Worm (Caenorhabditis elegans): ENCODE measurements around the gene cyp-44A1.

Gene cyp-44A1

DNA sequence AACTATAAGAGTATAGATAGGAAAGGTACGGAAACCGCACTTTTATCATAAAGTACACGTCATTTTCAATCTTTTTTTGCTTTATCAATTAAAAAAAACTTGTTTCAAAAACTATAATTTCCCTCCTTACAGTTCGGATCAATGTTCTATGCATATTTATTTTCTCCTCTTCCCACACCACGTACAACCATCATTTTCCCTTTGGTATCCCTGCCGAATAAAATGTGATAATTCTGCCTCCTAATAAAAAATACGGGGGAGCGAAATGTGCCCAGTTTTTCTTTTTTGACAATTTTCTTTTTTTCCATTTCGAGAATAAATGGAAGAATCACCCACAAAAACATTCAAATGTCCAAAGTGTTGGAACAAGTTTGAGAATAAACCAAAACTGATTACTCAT, 11.7 kb downstream of the cyp-44A1 start, which contains the start of gene ZK177.3:
ZK177.3 (plus strand) TSS at position 301 of the 400 bp plus-strand sequence.
- TF ChIP-seq hlh-1 (tag; optimal IDR thresholded peaks at IDR 0.05) (no peak), M03D4.4 (tag; optimal IDR thresholded peaks at IDR 0.05) (no peak), ceh-39 (tag; optimal IDR thresholded peaks at IDR 0.05) (no peak), cnd-1 (tag; optimal IDR thresholded peaks at IDR 0.05) (no peak), flh-1 (GFP tag; optimal IDR thresholded peaks at IDR 0.05) (no peak), nhr-237 (tag; optimal IDR thresholded peaks at IDR 0.05) (no peak), unc-120 (tag; optimal IDR thresholded peaks at IDR 0.05; ENCODE audit: poor library complexity, severe bottlenecking) (no peak), ces-1 (GFP tag; optimal IDR thresholded peaks at IDR 0.05) (no peak), nhr-76 (tag; optimal IDR thresholded peaks at IDR 0.05) (no peak), lsy-2 (tag; optimal IDR thresholded peaks at IDR 0.05) (no peak), nhr-12 (tag; optimal IDR thresholded peaks at IDR 0.05) (no peak), nhr-28 (tag; optimal IDR thresholded peaks at IDR 0.05) (no peak), snpc-4 (tag; optimal IDR thresholded peaks at IDR 0.05) (no peak), mep-1 (tag; optimal IDR thresholded peaks at IDR 0.05) (no peak), unc-62 (GFP tag; optimal IDR thresholded peaks at IDR 0.05) (no peak), nhr-2 (tag; optimal IDR thresholded peaks at IDR 0.05) (no peak), sptf-1 (tag; optimal IDR thresholded peaks at IDR 0.05) (no peak), lin-32 (GFP tag; optimal IDR thresholded peaks at IDR 0.05) (no peak), blmp-1 (tag; optimal IDR thresholded peaks at IDR 0.05) (no peak)

- no peak for TF ChIP-seq hlh-1 (tag; optimal IDR thresholded peaks at IDR 0.05)
- TF ChIP-seq elt-3 (tag; optimal IDR thresholded peaks at IDR 0.05) = no peak
Measured at ce11 chrII:5517643-5518042, 13.8 kb downstream of the cyp-44A1 start, which contains the start of gene ZK177.9. TSS of gene ZK177.9 (minus strand) at chrII:5517743.

DNA sequence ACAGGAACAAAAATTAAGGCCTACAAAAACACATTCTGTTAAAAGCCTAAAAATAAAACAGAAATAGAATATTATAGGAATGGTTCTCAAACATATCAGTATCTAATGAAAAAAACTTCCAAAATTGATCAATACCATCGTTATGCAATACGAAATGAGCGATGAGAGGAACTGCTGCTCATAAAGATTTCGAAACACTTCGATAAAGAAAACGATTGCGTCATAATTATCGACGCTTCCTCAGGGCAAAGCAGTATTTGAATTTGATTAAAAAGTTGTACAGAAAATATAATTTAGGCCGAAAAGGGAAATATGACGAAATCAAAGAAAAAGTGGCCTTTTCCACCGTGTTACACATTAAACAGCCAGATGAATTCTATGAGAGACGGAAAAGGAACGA, 14.2 kb downstream of the cyp-44A1 start:
- TF ChIP-seq snpc-4 (tag; optimal IDR thresholded peaks at IDR 0.05) (no peak), drap-1 (GFP tag; optimal IDR thresholded peaks at IDR 0.05) (no peak), zip-8 (tag; optimal IDR thresholded peaks at IDR 0.05) (peak; percentile 96), ztf-11 (tag; optimal IDR thresholded peaks at IDR 0.05) (no peak), sem-2 (GFP tag; optimal IDR thresholded peaks at IDR 0.05) (no peak), ham-2 (GFP tag; optimal IDR thresholded peaks at IDR 0.05) (no peak)

- TF ChIP-seq pha-4 (tag; optimal IDR thresholded peaks at IDR 0.05) = no peak
- TF ChIP-seq lsy-2 (tag; optimal IDR thresholded peaks at IDR 0.05) = no peak
- no peak for TF ChIP-seq drap-1 (GFP tag; optimal IDR thresholded peaks at IDR 0.05)
- TF ChIP-seq flh-1 (GFP tag; optimal IDR thresholded peaks at IDR 0.05) = no peak
- no peak for TF ChIP-seq M03D4.4 (tag; optimal IDR thresholded peaks at IDR 0.05)
- no peak for TF ChIP-seq cnd-1 (tag; optimal IDR thresholded peaks at IDR 0.05)
- no peak for TF ChIP-seq sptf-1 (tag; optimal IDR thresholded peaks at IDR 0.05)
- no peak for TF ChIP-seq ceh-83 (GFP tag; optimal IDR thresholded peaks at IDR 0.05)
- TF ChIP-seq mls-2 (tag; optimal IDR thresholded peaks at IDR 0.05) = no peak
- no peak for TF ChIP-seq nhr-237 (tag; optimal IDR thresholded peaks at IDR 0.05)
- TF ChIP-seq nhr-28 (tag; optimal IDR thresholded peaks at IDR 0.05) = no peak
- no peak for TF ChIP-seq nhr-12 (tag; optimal IDR thresholded peaks at IDR 0.05)
Measured at ce11 chrII:5518910-5519309, 15.1 kb downstream of the cyp-44A1 start, which contains the start of gene ZK177.2. TSS of gene ZK177.2 (plus strand) at chrII:5519210.

ce11 chrII:5521411-5521810, 17.6 kb downstream of the cyp-44A1 start, which contains the start of gene ZK177.12:
TSS of gene ZK177.12 (plus strand) at chrII:5521711.
- TF ChIP-seq unc-62 (GFP tag; optimal IDR thresholded peaks at IDR 0.05) (no peak), snpc-4 (tag; optimal IDR thresholded peaks at IDR 0.05) (no peak), mep-1 (tag; optimal IDR thresholded peaks at IDR 0.05) (no peak), hlh-1 (tag; optimal IDR thresholded peaks at IDR 0.05) (no peak), lin-13 (tag; optimal IDR thresholded peaks at IDR 0.05) (no peak), lin-32 (GFP tag; optimal IDR thresholded peaks at IDR 0.05) (no peak), ham-2 (GFP tag; optimal IDR thresholded peaks at IDR 0.05) (no peak), unc-39 (tag; optimal IDR thresholded peaks at IDR 0.05) (no peak), mab-5 (tag; optimal IDR thresholded peaks at IDR 0.05) (no peak), sem-2 (GFP tag; optimal IDR thresholded peaks at IDR 0.05) (no peak), mls-2 (tag; optimal IDR thresholded peaks at IDR 0.05) (no peak), ceh-43 (GFP tag; optimal IDR thresholded peaks at IDR 0.05) (no peak), lsy-2 (tag; optimal IDR thresholded peaks at IDR 0.05) (no peak), blmp-1 (tag; optimal IDR thresholded peaks at IDR 0.05) (no peak), nhr-28 (tag; optimal IDR thresholded peaks at IDR 0.05) (no peak), ces-1 (GFP tag; optimal IDR thresholded peaks at IDR 0.05) (no peak), M03D4.4 (tag; optimal IDR thresholded peaks at IDR 0.05) (no peak)

Data from whole organism, mixed stage, embryonic.